Worm (Caenorhabditis elegans): ENCODE results near the gene F45E6.1.

F45E6.1 gene

DNA sequence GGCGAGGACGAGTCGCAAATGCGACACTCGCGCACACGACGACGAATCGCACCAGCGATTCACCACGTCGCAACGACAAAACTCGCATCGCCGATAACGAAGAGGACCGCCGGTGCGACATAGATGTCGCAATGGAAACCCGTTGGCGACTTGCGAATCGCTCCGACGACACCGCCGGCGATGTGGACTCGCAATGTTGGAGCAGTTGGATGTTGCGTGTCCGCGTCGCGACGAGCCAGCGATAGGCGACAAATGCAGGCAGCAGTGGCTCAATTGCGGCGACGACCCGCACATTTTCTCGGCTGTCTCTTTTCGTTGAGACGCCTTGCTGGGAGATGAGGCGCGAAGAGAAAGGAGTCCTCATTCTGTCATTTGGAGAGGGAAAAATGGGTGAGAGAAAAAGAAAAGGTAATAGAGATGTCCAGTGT lies 25.1 kb downstream of the F45E6.1 start (continued):
- no peak for TF ChIP-seq daf-19 (GFP tag; conservative IDR thresholded peaks at IDR 0.05)
- peak; percentile 51; the same call in 1 of the 2 replicates for TF ChIP-seq F44E2.7 (GFP tag; IDR thresholded peaks at IDR 0.05)
- peak; percentile 2 for TF ChIP-seq nhr-11 (tag; optimal IDR thresholded peaks at IDR 0.05)

DNA sequence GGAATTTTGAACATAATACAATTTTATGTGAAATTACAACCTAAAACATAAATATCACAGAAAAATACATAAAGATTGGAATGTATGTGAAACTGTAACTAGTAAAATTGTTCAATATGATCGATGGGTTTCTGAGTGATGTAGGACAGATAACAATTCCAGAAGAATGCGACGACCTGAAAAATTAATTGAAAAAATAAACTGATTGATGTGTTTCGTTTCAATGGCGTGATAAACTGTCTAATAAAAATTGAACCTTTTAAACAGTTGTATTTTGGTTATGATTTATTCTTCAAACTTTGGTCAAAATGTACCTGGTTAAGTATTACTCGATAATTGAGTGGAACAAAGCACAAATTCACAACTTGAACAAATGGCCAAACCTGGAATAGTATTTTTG lies 26.0 kb downstream of the F45E6.1 start:
- TF ChIP-seq php-3 (GFP tag; IDR thresholded peaks at IDR 0.05) (0 out of 2 replicates have a peak, but pooled peaks have one; percentile 18), nhr-76 (tag; optimal IDR thresholded peaks at IDR 0.05) (peak; percentile 10), nhr-237 (tag; optimal IDR thresholded peaks at IDR 0.05) (no peak), lin-38 (GFP tag; IDR thresholded peaks at IDR 0.05) (no peak), dmd-6 (GFP tag; IDR thresholded peaks at IDR 0.05) (peak; percentile 59)

- 0 out of 2 replicates have a peak, but pooled peaks have one; percentile 51 for TF ChIP-seq egl-43 (GFP tag; IDR thresholded peaks at IDR 0.05)
- TF ChIP-seq ZK337.2 (GFP tag; IDR thresholded peaks at IDR 0.05) = no peak
- peak in 1 of 2 experiments; percentile 72 for TF ChIP-seq unc-62 (GFP tag; optimal IDR thresholded peaks at IDR 0.05 in 1 of 2)
- TF ChIP-seq unc-62 (tag; optimal IDR thresholded peaks at IDR 0.05) = no peak
- peak in 1 of 2 experiments; percentile 9 for TF ChIP-seq hif-1 (tag; optimal IDR thresholded peaks at IDR 0.05)
- TF ChIP-seq nhr-28 (tag; optimal IDR thresholded peaks at IDR 0.05) = peak; percentile 33
- TF ChIP-seq T20F7.1 (GFP tag; optimal IDR thresholded peaks at IDR 0.05) = no peak
- peak; percentile 84 for TF ChIP-seq mxl-3 (GFP tag; optimal IDR thresholded peaks at IDR 0.05)
- no peak for TF ChIP-seq ceh-44 (GFP tag; IDR thresholded peaks at IDR 0.05)
- peak; percentile 11 for TF ChIP-seq hlh-30 (tag; optimal IDR thresholded peaks at IDR 0.05; ENCODE audit: insufficient read depth)
- TF ChIP-seq mes-2 (tag; optimal IDR thresholded peaks at IDR 0.05; ENCODE audit: poor library complexity, severe bottlenecking) = peak; percentile 28
- no peak for TF ChIP-seq daf-12 (tag; optimal IDR thresholded peaks at IDR 0.05)
- TF ChIP-seq dve-1 (tag; optimal IDR thresholded peaks at IDR 0.05; ENCODE audit: insufficient read depth) = peak; percentile 56
- TF ChIP-seq daf-16 (GFP tag; optimal IDR thresholded peaks at IDR 0.05) = no peak
- TF ChIP-seq daf-16 (tag; optimal IDR thresholded peaks at IDR 0.05) = peak; percentile 39
- TF ChIP-seq daf-19 (GFP tag; conservative IDR thresholded peaks at IDR 0.05) = no peak
- TF ChIP-seq hlh-11 (tag; optimal IDR thresholded peaks at IDR 0.05) = peak; percentile 51
- TF ChIP-seq nhr-6 (tag; optimal IDR thresholded peaks at IDR 0.05) = peak; percentile 41
- TF ChIP-seq dmd-6 (GFP tag; IDR thresholded peaks at IDR 0.05) = peak; percentile 31; the same call in 1 of the 2 replicates
- TF ChIP-seq arid-1 (GFP tag; conservative IDR thresholded peaks at IDR 0.05) = no peak
- peak; percentile 13 for TF ChIP-seq mep-1 (tag; optimal IDR thresholded peaks at IDR 0.05)
- peak in 1 of 2 experiments; percentile 11 for TF ChIP-seq lsy-2 (tag; optimal IDR thresholded peaks at IDR 0.05)
- no peak for TF ChIP-seq lim-7 (GFP tag; IDR thresholded peaks at IDR 0.05)
- peak; percentile 52 for TF ChIP-seq hmg-1.1 (GFP tag; IDR thresholded peaks at IDR 0.05)
- peak; percentile 47 for TF ChIP-seq set-16 (GFP tag; IDR thresholded peaks at IDR 0.05)
These were observed 27.8 kb downstream of the F45E6.1 start, which contains the start of gene T18D3.6 for ce11 chrX:12449262-12449942. TSS of gene T18D3.6 (plus strand) at chrX:12449892.

DNA sequence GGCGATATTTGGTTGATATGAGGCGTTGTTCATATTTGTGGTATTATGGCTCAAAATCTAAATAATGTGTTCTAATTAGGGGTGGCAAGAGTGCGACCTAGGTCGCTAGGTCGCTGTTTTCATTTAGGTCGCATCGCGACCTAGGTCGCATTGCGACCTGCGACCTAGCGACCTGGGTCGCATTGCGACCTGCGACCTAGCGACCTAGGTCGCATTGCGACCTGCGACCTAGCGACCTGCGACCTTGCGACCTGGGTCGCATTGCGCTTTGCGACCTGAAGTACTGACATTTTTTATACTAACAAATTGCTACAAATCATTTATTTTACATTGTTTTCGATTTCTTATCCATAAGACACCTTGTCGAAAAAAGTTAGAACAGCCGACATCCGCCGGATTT lies 29.6 kb downstream of the F45E6.1 start:
- TF ChIP-seq set-16 (GFP tag; IDR thresholded peaks at IDR 0.05) (peak; percentile 77), egl-43 (GFP tag; IDR thresholded peaks at IDR 0.05) (0 out of 2 replicates have a peak, but pooled peaks have one; percentile 26)

DNA sequence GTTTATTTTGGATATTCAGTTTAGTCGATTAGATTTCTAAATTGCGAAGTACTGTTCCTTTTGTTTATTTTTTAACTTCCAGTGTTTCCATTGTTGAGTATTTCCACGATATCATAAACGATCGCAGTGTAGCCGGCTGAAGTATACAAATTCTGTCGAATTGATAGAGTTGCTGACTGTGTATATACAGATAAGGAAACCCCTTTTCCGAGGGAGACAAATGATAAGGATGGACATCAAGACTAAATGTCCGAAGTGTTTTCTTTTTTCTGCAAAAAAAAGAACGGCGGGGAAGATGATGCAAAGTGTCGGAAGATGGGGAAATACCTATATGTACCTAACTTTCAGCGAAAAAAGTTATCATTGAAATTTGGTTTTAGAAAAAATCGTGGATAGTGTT lies 30.7 kb downstream of the F45E6.1 start:
- TF ChIP-seq F44E2.7 (GFP tag; IDR thresholded peaks at IDR 0.05) (no peak), dve-1 (tag; optimal IDR thresholded peaks at IDR 0.05; ENCODE audit: insufficient read depth) (peak; percentile 55), F10B5.3 (tag; optimal IDR thresholded peaks at IDR 0.05) (no peak), jun-1 (tag; optimal IDR thresholded peaks at IDR 0.05) (no peak), tra-1 (GFP tag; IDR thresholded peaks at IDR 0.05) (no peak), ceh-82 (tag; optimal IDR thresholded peaks at IDR 0.05) (no peak), D1046.2 (GFP tag; IDR thresholded peaks at IDR 0.05) (no peak), fos-1 (tag; optimal IDR thresholded peaks at IDR 0.05) (no peak), Y105C5A.15 (GFP tag; IDR thresholded peaks at IDR 0.05) (no peak), daf-8 (GFP tag; IDR thresholded peaks at IDR 0.05) (no peak), ceh-28 (tag; optimal IDR thresholded peaks at IDR 0.05) (no peak), zfp-3 (GFP tag; conservative IDR thresholded peaks at IDR 0.05) (no peak), snpc-1.2 (GFP tag; IDR thresholded peaks at IDR 0.05) (no peak), dmd-6 (GFP tag; IDR thresholded peaks at IDR 0.05) (peak; percentile 37; the same call in 1 of the 2 replicates), lin-1 (GFP tag; IDR thresholded peaks at IDR 0.05) (no peak), mdl-1 (tag; optimal IDR thresholded peaks at IDR 0.05) (no peak)
